Worm (Caenorhabditis elegans) whole organism, mixed stage, embryonic: ENCODE data around the gene bgnt-1.4.

Source experiments
- ces-1 ChIP-seq: fragments of 150-350 bp; optimal IDR thresholded peaks from 2 replicates; lab custom pipeline; 2014; ENCODE audit warnings: missing biosample characterization, missing genetic modification reagents, missing genetic modification characterization
- elt-1 ChIP-seq: sonication (generic microtip); optimal IDR thresholded peaks from 2 replicates; lab custom pipeline; 2017; ENCODE audit warnings: missing genetic modification characterization, mild to moderate bottlenecking, missing compliant biosample characterization, antibody characterized with exemption, moderate library complexity, borderline replicate concordance; ENCODE audit not compliant: insufficient read depth
- elt-3 ChIP-seq: fragments of 150-350 bp; optimal IDR thresholded peaks from 2 replicates; lab custom pipeline; 2014; ENCODE audit warnings: missing biosample characterization, missing genetic modification characterization
- flh-1 ChIP-seq: fragments of 200-800 bp; sonication (Bioruptor generic); optimal IDR thresholded peaks from 2 replicates; lab custom pipeline; 2018; ENCODE audit warnings: mild to moderate bottlenecking, missing genetic modification characterization, moderate library complexity, missing compliant biosample characterization
- lsy-2 ChIP-seq: fragments of 150-350 bp; optimal IDR thresholded peaks from 2 replicates; lab custom pipeline; 2014; ENCODE audit warnings: missing biosample characterization, missing genetic modification characterization
- mab-5 ChIP-seq: fragments of 150-350 bp; optimal IDR thresholded peaks from 2 replicates; lab custom pipeline; 2014; ENCODE audit warnings: missing biosample characterization, missing genetic modification characterization
- mep-1 ChIP-seq: fragments of 150-350 bp; optimal IDR thresholded peaks from 2 replicates; lab custom pipeline; 2017; ENCODE audit warnings: missing biosample characterization, missing genetic modification reagents, missing genetic modification characterization, inconsistent platforms
- nhr-237 ChIP-seq: fragments of 150-350 bp; optimal IDR thresholded peaks from 2 replicates; lab custom pipeline; 2014; ENCODE audit warnings: missing biosample characterization, missing genetic modification characterization
- nhr-76 ChIP-seq: sonication (generic microtip); optimal IDR thresholded peaks from 2 replicates; lab custom pipeline; 2017; ENCODE audit warnings: missing biosample characterization, missing genetic modification characterization
- snpc-4 ChIP-seq: fragments of 150-350 bp; optimal IDR thresholded peaks from 2 replicates; lab custom pipeline; 2014; ENCODE audit warnings: missing biosample characterization, missing genetic modification characterization
- ztf-11 ChIP-seq: fragments of 150-350 bp; optimal IDR thresholded peaks from 2 replicates; lab custom pipeline; 2014; ENCODE audit warnings: missing biosample characterization, missing genetic modification characterization

ce11 chrV:4787166-4787565 is 26.4 kb downstream of the bgnt-1.4 start, which contains the start of gene R02F11.9:
- no peak for TF ChIP-seq lsy-2 (tag; lab: Kevin White, UChicago)
- no peak for TF ChIP-seq elt-3 (tag; lab: Kevin White, UChicago)
- no peak for TF ChIP-seq ztf-11 (tag; lab: Kevin White, UChicago)
- no peak for TF ChIP-seq mab-5 (tag; lab: Kevin White, UChicago)
- no peak for TF ChIP-seq nhr-76 (tag; lab: Kevin White, UChicago)
- TF ChIP-seq nhr-237 (tag; lab: Kevin White, UChicago): no peak
- no peak for TF ChIP-seq mep-1
- TF ChIP-seq snpc-4: no peak
- no peak for TF ChIP-seq elt-1
- TF ChIP-seq ces-1 (GFP tag; lab: Kevin White, UChicago): no peak
- no peak for TF ChIP-seq flh-1
